Worm (Caenorhabditis elegans) whole organism, late embryonic: ENCODE data around the gene ears-2.
A peak's percentile ranks its signal among the peaks of the same experiment; 100 is the strongest.

Source experiments
- ceh-45 ChIP-seq: fragments of 200-800 bp; sonication (Bioruptor generic); IDR thresholded peaks from 2 replicates; pipeline ENCODE4 v1.3.6; 2022; ENCODE audit warnings: missing genetic modification reagents, missing genetic modification characterization, missing compliant biosample characterization
- unc-42 ChIP-seq: sonication (generic microtip); optimal IDR thresholded peaks from 2 replicates; lab custom pipeline; 2016; ENCODE audit warnings: missing genotype, missing genetic modification characterization, missing compliant biosample characterization

The ears-2 gene

ce11 chrIV:339508-339907 is 50.8 kb downstream of the ears-2 start, which contains the start of gene cdh-8:
cdh-8 (plus strand) TSS chrIV:339808.
- TF ChIP-seq ceh-45 (GFP tag; lab: Robert Waterston, UW) (no peak), unc-42 (tag; lab: Kevin White, UChicago) (peak; percentile 18)
- TF ChIP-seq, all 69 proteins: peak for 1
